Worm (Caenorhabditis elegans) whole organism, young adult: ENCODE data around the gene fbxb-106.
A peak's percentile ranks its signal among the peaks of the same experiment; 100 is the strongest.

ENCODE experiments used
- D2030.7 ChIP-seq: fragments of 200-800 bp; sonication (Bioruptor generic); IDR thresholded peaks from 2 replicates; pipeline ENCODE4 v1.3.6; 2022; ENCODE audit warnings: missing genetic modification reagents, missing genetic modification characterization, missing compliant biosample characterization
- F10E7.11 ChIP-seq: sonication (generic microtip); optimal IDR thresholded peaks from 2 replicates; lab custom pipeline; 2017; ENCODE audit warnings: mild to moderate bottlenecking, missing genetic modification characterization, moderate library complexity, missing compliant biosample characterization
- F22D6.2 ChIP-seq: sonication (generic microtip); optimal IDR thresholded peaks from 2 replicates; lab custom pipeline; 2016; ENCODE audit warnings: mild to moderate bottlenecking, missing genetic modification characterization, missing compliant biosample characterization
- T07F8.4 ChIP-seq: sonication (generic microtip); optimal IDR thresholded peaks from 2 replicates; lab custom pipeline; 2016; ENCODE audit warnings: mild to moderate bottlenecking, missing genetic modification characterization, moderate library complexity, missing compliant biosample characterization
- T26A5.8 ChIP-seq: sonication (generic microtip); optimal IDR thresholded peaks from 2 replicates; lab custom pipeline; 2016; ENCODE audit warnings: missing genetic modification characterization, missing compliant biosample characterization
- Y53G8AR.9 ChIP-seq: fragments of 200-800 bp; sonication (Bioruptor generic); conservative IDR thresholded peaks from 2 replicates; pipeline ENCODE4 v1.3.6; 2022; ENCODE audit warnings: missing genetic modification reagents, missing genetic modification characterization, missing compliant biosample characterization
- cebp-1 ChIP-seq, 2 experiments: fragments of 200-800 bp in 1 of 2; sonication (Bioruptor generic) in 1 of 2; sonication (generic microtip) in 1 of 2; IDR thresholded peaks in 1 of 2; optimal IDR thresholded peaks in 1 of 2; 2 replicates each; pipeline versions ENCODE4 v1.3.6 to Lab custom; 2017 to 2022; ENCODE audit warnings: missing compliant biosample characterization in 2 of 2, missing genetic modification characterization in 2 of 2, mild to moderate bottlenecking in 1 of 2, missing genetic modification reagents in 1 of 2, moderate library complexity in 1 of 2
- ceh-91 ChIP-seq: fragments of 200-800 bp; sonication (Bioruptor generic); IDR thresholded peaks from 2 replicates; pipeline ENCODE4 v1.3.6; 2022; ENCODE audit warnings: missing genetic modification reagents, missing genetic modification characterization, missing compliant biosample characterization
- dpl-1 ChIP-seq: fragments of 150-350 bp; optimal IDR thresholded peaks from 2 replicates; lab custom pipeline; 2014; ENCODE audit warnings: missing biosample characterization, missing genetic modification reagents, missing genetic modification characterization
- egl-44 ChIP-seq: fragments of 200-800 bp; sonication (Bioruptor generic); IDR thresholded peaks from 2 replicates; pipeline ENCODE4 v1.3.6; 2022; ENCODE audit warnings: missing genetic modification reagents, missing genetic modification characterization, missing compliant biosample characterization
- egrh-3 ChIP-seq: fragments of 200-800 bp; sonication (Bioruptor generic); IDR thresholded peaks from 2 replicates; pipeline ENCODE4 v1.3.6; 2022; ENCODE audit warnings: missing genetic modification reagents, missing genetic modification characterization, missing compliant biosample characterization
- fkh-3 ChIP-seq: sonication (generic microtip); optimal IDR thresholded peaks from 2 replicates; lab custom pipeline; 2016; ENCODE audit warnings: mild to moderate bottlenecking, missing genetic modification characterization, missing compliant biosample characterization
- gei-17 ChIP-seq: fragments of 200-800 bp; sonication (Bioruptor generic); optimal IDR thresholded peaks from 2 replicates; lab custom pipeline; 2018; ENCODE audit warnings: mild to moderate bottlenecking, missing genetic modification characterization, missing compliant biosample characterization
- him-1 ChIP-seq: sonication (generic microtip); optimal IDR thresholded peaks from 2 replicates; lab custom pipeline; 2016; ENCODE audit warnings: missing genotype, missing genetic modification reagents, missing genetic modification characterization, missing compliant biosample characterization
- hlh-12 ChIP-seq: sonication (generic microtip); optimal IDR thresholded peaks from 2 replicates; lab custom pipeline; 2016; ENCODE audit warnings: missing genetic modification characterization, missing compliant biosample characterization
- hmg-1.2 ChIP-seq: fragments of 200-800 bp; sonication (Bioruptor generic); IDR thresholded peaks from 2 replicates; pipeline ENCODE4 v1.3.6; 2022; ENCODE audit warnings: missing genetic modification reagents, missing genetic modification characterization, missing compliant biosample characterization
- lin-40 ChIP-seq: sonication (generic microtip); optimal IDR thresholded peaks from 2 replicates; lab custom pipeline; 2016; ENCODE audit warnings: missing genetic modification characterization, mild to moderate bottlenecking, missing compliant biosample characterization, missing genotype, missing genetic modification reagents
- madf-10 ChIP-seq: sonication (generic microtip); optimal IDR thresholded peaks from 2 replicates; lab custom pipeline; 2016; ENCODE audit warnings: mild to moderate bottlenecking, missing genetic modification characterization, missing compliant biosample characterization
- mcd-1 ChIP-seq: fragments of 200-800 bp; sonication (Bioruptor generic); IDR thresholded peaks from 2 replicates; pipeline ENCODE4 v1.3.6; 2022; ENCODE audit warnings: missing genetic modification reagents, missing genetic modification characterization, missing compliant biosample characterization
- mel-28 ChIP-seq: sonication (generic microtip); optimal IDR thresholded peaks from 2 replicates; lab custom pipeline; 2016; ENCODE audit warnings: borderline replicate concordance, mild to moderate bottlenecking, missing genetic modification characterization, missing compliant biosample characterization
- mes-4 ChIP-seq: sonication (generic microtip); optimal IDR thresholded peaks from 2 replicates; lab custom pipeline; 2016; ENCODE audit warnings: missing genotype, missing genetic modification characterization, missing compliant biosample characterization
- nhr-120 ChIP-seq: fragments of 200-800 bp; sonication (Bioruptor generic); IDR thresholded peaks from 2 replicates; pipeline ENCODE4 v1.3.6; 2022; ENCODE audit warnings: missing genetic modification characterization, missing compliant biosample characterization
- nhr-179 ChIP-seq: sonication (generic microtip); optimal IDR thresholded peaks from 2 replicates; lab custom pipeline; 2016; ENCODE audit warnings: mild to moderate bottlenecking, missing genetic modification characterization, missing compliant biosample characterization
- pha-4 ChIP-seq: fragments of 150-350 bp; sonication (generic microtip); optimal IDR thresholded peaks from 2 replicates; lab custom pipeline; 2014; ENCODE audit warnings: missing biosample characterization, missing genetic modification reagents, missing genetic modification characterization
- rcor-1 ChIP-seq: fragments of 200-800 bp; sonication (Bioruptor generic); IDR thresholded peaks from 2 replicates; pipeline ENCODE4 v1.3.6; 2022; ENCODE audit warnings: missing genetic modification reagents, missing genetic modification characterization, missing compliant biosample characterization
- rpc-1 ChIP-seq, 2 experiments: fragments of 150-350 bp in 1 of 2; sonication (generic microtip) in 1 of 2; optimal IDR thresholded peaks; 2 replicates each; lab custom pipeline; 2014 to 2018; ENCODE audit warnings: missing biosample characterization in 1 of 2, missing genetic modification characterization in 1 of 2, missing genetic modification reagents in 1 of 2, missing genotype in 1 of 2
- snpc-1.1 ChIP-seq: sonication (generic microtip); optimal IDR thresholded peaks from 2 replicates; lab custom pipeline; 2017; ENCODE audit warnings: missing genetic modification characterization, mild to moderate bottlenecking, missing compliant biosample characterization, antibody characterized with exemption, moderate library complexity, missing genotype, missing genetic modification reagents; ENCODE audit not compliant: insufficient read depth
- somi-1 ChIP-seq: fragments of 200-800 bp; sonication (Bioruptor generic); optimal IDR thresholded peaks from 2 replicates; lab custom pipeline; 2018; ENCODE audit warnings: mild to moderate bottlenecking, missing genetic modification characterization, missing compliant biosample characterization
- tbp1 ChIP-seq: fragments of 200-800 bp; sonication (Bioruptor generic); optimal IDR thresholded peaks from 2 replicates; lab custom pipeline; 2018; ENCODE audit warnings: mild to moderate bottlenecking, missing genetic modification characterization, missing compliant biosample characterization
- tbx-9 ChIP-seq: sonication (generic microtip); optimal IDR thresholded peaks from 2 replicates; lab custom pipeline; 2016; ENCODE audit warnings: borderline replicate concordance, missing genetic modification characterization, inconsistent platforms, missing compliant biosample characterization
- zfh-2 ChIP-seq: fragments of 200-800 bp; sonication (Bioruptor generic); conservative IDR thresholded peaks from 2 replicates; pipeline ENCODE4 v1.3.6; 2022; ENCODE audit warnings: missing genetic modification reagents, missing genetic modification characterization, missing compliant biosample characterization

The fbxb-106 gene

ce11 chrII:2762108-2762507 is at the start of gene fbxb-106:
TSS of gene fbxb-106 (plus strand) at chrII:2762408.
- TF ChIP-seq hmg-1.2 (GFP tag; lab: Robert Waterston, UW) (no peak), somi-1 (GFP tag; lab: Kevin White, UChicago) (no peak), mes-4 (tag; lab: Kevin White, UChicago) (no peak), egl-44 (GFP tag; lab: Robert Waterston, UW) (no peak), him-1 (tag; lab: Kevin White, UChicago) (no peak), cebp-1 (GFP tag; IDR thresholded peaks at IDR 0.05; lab: Robert Waterston, UW) (no peak), cebp-1 (tag; optimal IDR thresholded peaks at IDR 0.05; lab: Kevin White, UChicago) (no peak), rcor-1 (GFP tag; lab: Robert Waterston, UW) (no peak), lin-40 (tag; lab: Kevin White, UChicago) (no peak), madf-10 (no peak), dpl-1 (GFP tag; lab: Kevin White, UChicago) (no peak), mcd-1 (GFP tag; lab: Robert Waterston, UW) (no peak), hlh-12 (tag; lab: Kevin White, UChicago) (no peak), tbx-9 (tag; lab: Kevin White, UChicago) (no peak), ceh-91 (GFP tag; lab: Robert Waterston, UW) (no peak), T07F8.4 (tag; lab: Kevin White, UChicago) (no peak), gei-17 (GFP tag; lab: Kevin White, UChicago) (no peak)

ce11 chrII:2717335-2717734 is 44.9 kb upstream of the fbxb-106 start, which contains the start of gene T05A8.3:
TSS of gene T05A8.3 (minus strand) at chrII:2717435.
- TF ChIP-seq nhr-179 (tag; lab: Kevin White, UChicago) (no peak), zfh-2 (0 out of 2 replicates have a peak, but pooled peaks have one; percentile 26)

- TF ChIP-seq Y53G8AR.9 (GFP tag; lab: Robert Waterston, UW) (no peak), mel-28 (tag; lab: Kevin White, UChicago) (no peak), nhr-120 (no peak), T26A5.8 (no peak), mcd-1 (GFP tag; lab: Robert Waterston, UW) (0 out of 2 replicates have a peak, but pooled peaks have one; percentile 10), zfh-2 (peak; percentile 81), hmg-1.2 (GFP tag; lab: Robert Waterston, UW) (no peak), madf-10 (no peak), egrh-3 (GFP tag; lab: Robert Waterston, UW) (peak; percentile 74; the same call in 1 of the 2 replicates)
- TF ChIP-seq, all 124 proteins: peak for 3
Measured at ce11 chrII:2719212-2719611, 43.0 kb upstream of the fbxb-106 start.

ce11 chrII:2721992-2722391 is 40.2 kb upstream of the fbxb-106 start:
- no peak for TF ChIP-seq snpc-1.1 (tag; lab: Kevin White, UChicago)
- TF ChIP-seq zfh-2, result peak; percentile 52
- peak; percentile 63 for TF ChIP-seq tbp1
- TF ChIP-seq rpc-1 (optimal IDR thresholded peaks at IDR 0.05; lab: Kevin White, UChicago), result no peak
- peak; percentile 32 for TF ChIP-seq rpc-1 (tag; optimal IDR thresholded peaks at IDR 0.05; lab: Kevin White, UChicago)

ce11 chrII:2725561-2725960 is 36.6 kb upstream of the fbxb-106 start, which contains the start of the genes T05A8.11 and nep-2:
TSS of gene T05A8.11 (minus strand) at chrII:2725661.
TSS of gene nep-2 (minus strand) at chrII:2725752.
- no peak for TF ChIP-seq F22D6.2
- no peak for TF ChIP-seq F10E7.11 (tag; lab: Kevin White, UChicago)
- no peak for TF ChIP-seq D2030.7 (GFP tag; lab: Robert Waterston, UW)
- no peak for TF ChIP-seq pha-4 (tag; lab: Kevin White, UChicago)
- TF ChIP-seq fkh-3 (tag; lab: Kevin White, UChicago), result no peak
